Fruit fly (Drosophila melanogaster) whole organism, prepupa: ENCODE results near the gene Sbf.

Source experiments
- Blimp-1 ChIP-seq: fragments of 200-800 bp; sonication (Bioruptor generic); optimal IDR thresholded peaks from 3 replicates; lab custom pipeline; 2017; ENCODE audit warnings: missing biosample characterization, missing genetic modification characterization, mild to moderate bottlenecking, moderate library complexity, missing genetic modification reagents
- CG10669 ChIP-seq: fragments of 200-800 bp; sonication (Bioruptor generic); optimal IDR thresholded peaks from 3 replicates; lab custom pipeline; 2018; ENCODE audit warnings: missing biosample characterization, mild to moderate bottlenecking, missing genetic modification characterization, moderate library complexity
- CG11294 ChIP-seq: fragments of 200-800 bp; sonication (Bioruptor generic); IDR thresholded peaks from 2 replicates; pipeline ENCODE4 v1.3.6; 2022; ENCODE audit warnings: missing biosample characterization, missing genetic modification characterization
- CG11762 ChIP-seq: fragments of 200-800 bp; sonication (Bioruptor generic); optimal IDR thresholded peaks from 3 replicates; lab custom pipeline; 2016; ENCODE audit warnings: missing biosample characterization, missing genetic modification characterization; ENCODE audit not compliant: insufficient read depth
- CG11902 ChIP-seq: fragments of 200-800 bp; sonication (Bioruptor generic); optimal IDR thresholded peaks from 3 replicates; lab custom pipeline; 2016; ENCODE audit warnings: missing biosample characterization, missing genetic modification characterization
- CG15336 ChIP-seq: fragments of 200-800 bp; sonication (Bioruptor generic); IDR thresholded peaks from 2 replicates; pipeline ENCODE4 v1.3.6; 2022; ENCODE audit warnings: missing biosample characterization, missing genetic modification characterization
- CG1621 ChIP-seq: fragments of 200-800 bp; sonication (Bioruptor generic); optimal IDR thresholded peaks from 3 replicates; lab custom pipeline; 2018; ENCODE audit warnings: missing biosample characterization, mild to moderate bottlenecking, missing genetic modification characterization
- CG3032 ChIP-seq: fragments of 200-800 bp; optimal IDR thresholded peaks from 2 replicates; lab custom pipeline; 2019; ENCODE audit warnings: missing biosample characterization, mild to moderate bottlenecking, missing genetic modification characterization, moderate library complexity
- CG31627 ChIP-seq: fragments of 200-800 bp; sonication (Bioruptor generic); optimal IDR thresholded peaks from 3 replicates; lab custom pipeline; 2016; ENCODE audit warnings: missing biosample characterization, missing genetic modification characterization
- CG32006 ChIP-seq: fragments of 200-800 bp; sonication (Bioruptor generic); optimal IDR thresholded peaks from 3 replicates; lab custom pipeline; 2017; ENCODE audit warnings: missing biosample characterization, mild to moderate bottlenecking, missing genetic modification characterization
- CG3919 ChIP-seq: fragments of 200-800 bp; sonication (Bioruptor generic); optimal IDR thresholded peaks from 3 replicates; lab custom pipeline; 2016; ENCODE audit warnings: missing biosample characterization, missing genetic modification characterization
- CG4318 ChIP-seq: fragments of 200-800 bp; sonication (Bioruptor generic); optimal IDR thresholded peaks from 3 replicates; lab custom pipeline; 2017; ENCODE audit warnings: missing biosample characterization, mild to moderate bottlenecking, missing genetic modification characterization
- CG6808 ChIP-seq: fragments of 200-800 bp; sonication (Bioruptor generic); optimal IDR thresholded peaks from 3 replicates; lab custom pipeline; 2017; ENCODE audit warnings: missing biosample characterization, missing genetic modification characterization, mild to moderate bottlenecking, moderate library complexity, missing genetic modification reagents
- CG8319 ChIP-seq: fragments of 200-800 bp; sonication (Bioruptor generic); optimal IDR thresholded peaks from 3 replicates; lab custom pipeline; 2016; ENCODE audit warnings: missing biosample characterization, missing genetic modification characterization
- CG8632 ChIP-seq: fragments of 200-800 bp; sonication (Bioruptor generic); optimal IDR thresholded peaks from 3 replicates; lab custom pipeline; 2016; ENCODE audit warnings: missing biosample characterization, missing genetic modification characterization
- CG9139 ChIP-seq: fragments of 200-800 bp; sonication (Bioruptor generic); optimal IDR thresholded peaks from 3 replicates; lab custom pipeline; 2017; ENCODE audit warnings: missing biosample characterization, mild to moderate bottlenecking, missing genetic modification characterization
- Eip78C ChIP-seq: fragments of 200-800 bp; sonication (Bioruptor generic); peaks from one replicate; lab custom pipeline; 2016; ENCODE audit warnings: missing biosample characterization, missing genetic modification characterization
- Eip93F ChIP-seq: fragments of 200-800 bp; sonication (Bioruptor generic); optimal IDR thresholded peaks from 2 replicates; lab custom pipeline; 2016; ENCODE audit warnings: missing biosample characterization, mild to moderate bottlenecking, missing genetic modification characterization
- Ets21C ChIP-seq: fragments of 200-800 bp; sonication (Bioruptor generic); optimal IDR thresholded peaks from 3 replicates; lab custom pipeline; 2016; ENCODE audit warnings: missing biosample characterization, missing genetic modification characterization
- Ets96B ChIP-seq: fragments of 200-800 bp; optimal IDR thresholded peaks from 2 replicates; lab custom pipeline; 2019; ENCODE audit warnings: missing biosample characterization, mild to moderate bottlenecking, missing genetic modification characterization, moderate library complexity
- Gug ChIP-seq: fragments of 200-800 bp; sonication (Bioruptor generic); IDR thresholded peaks from 2 replicates; pipeline ENCODE4 v1.3.6; 2022; ENCODE audit warnings: missing biosample characterization, missing genetic modification characterization
- Hr38 ChIP-seq: sonication (Bioruptor generic); optimal IDR thresholded peaks from 2 replicates; lab custom pipeline; 2016; ENCODE audit warnings: missing biosample characterization, missing genetic modification characterization
- Hr39 ChIP-seq: fragments of 200-800 bp; sonication (Bioruptor generic); optimal IDR thresholded peaks from 2 replicates; lab custom pipeline; 2016; ENCODE audit warnings: missing biosample characterization, missing genetic modification characterization
- Hr4 ChIP-seq: fragments of 200-800 bp; sonication (Bioruptor generic); optimal IDR thresholded peaks from 3 replicates; lab custom pipeline; 2016; ENCODE audit warnings: missing biosample characterization, missing genetic modification characterization
- Lpt ChIP-seq: fragments of 200-800 bp; sonication (Bioruptor generic); optimal IDR thresholded peaks from 3 replicates; lab custom pipeline; 2016; ENCODE audit warnings: missing biosample characterization, missing genetic modification characterization
- Met ChIP-seq: fragments of 200-800 bp; sonication (Bioruptor generic); optimal IDR thresholded peaks from 3 replicates; lab custom pipeline; 2016; ENCODE audit warnings: missing biosample characterization, missing genetic modification characterization
- OdsH ChIP-seq: fragments of 200-800 bp; sonication (Bioruptor generic); optimal IDR thresholded peaks from 3 replicates; lab custom pipeline; 2016; ENCODE audit warnings: missing biosample characterization, missing genetic modification characterization
- Sox102F ChIP-seq: fragments of 200-800 bp; sonication (Bioruptor generic); optimal IDR thresholded peaks from 2 replicates; lab custom pipeline; 2016; ENCODE audit warnings: missing biosample characterization, mild to moderate bottlenecking, missing genetic modification characterization
- Sox14 ChIP-seq: fragments of 200-800 bp; sonication (Bioruptor generic); optimal IDR thresholded peaks from 3 replicates; lab custom pipeline; 2016; ENCODE audit warnings: missing biosample characterization, missing genetic modification characterization
- achi ChIP-seq: fragments of 200-800 bp; sonication (Bioruptor generic); optimal IDR thresholded peaks from 3 replicates; lab custom pipeline; 2016; ENCODE audit warnings: missing biosample characterization, missing genetic modification characterization
- acj6 ChIP-seq: fragments of 200-800 bp; sonication (Bioruptor generic); optimal IDR thresholded peaks from 3 replicates; lab custom pipeline; 2016; ENCODE audit warnings: missing biosample characterization, missing genetic modification characterization
- cyc ChIP-seq: fragments of 200-800 bp; sonication (Bioruptor generic); optimal IDR thresholded peaks from 3 replicates; lab custom pipeline; 2016; ENCODE audit warnings: missing biosample characterization, missing genetic modification characterization
- dac ChIP-seq: fragments of 200-800 bp; sonication (Bioruptor generic); optimal IDR thresholded peaks from 2 replicates; lab custom pipeline; 2017; ENCODE audit warnings: missing biosample characterization, mild to moderate bottlenecking, missing genetic modification characterization
- dsx ChIP-seq: fragments of 200-800 bp; optimal IDR thresholded peaks from 3 replicates; lab custom pipeline; 2019; ENCODE audit warnings: missing biosample characterization, mild to moderate bottlenecking, missing genetic modification characterization, moderate library complexity; ENCODE audit not compliant: poor library complexity, severe bottlenecking
- eg ChIP-seq: fragments of 200-800 bp; sonication (Bioruptor generic); IDR thresholded peaks from 3 replicates; pipeline ENCODE4 v1.3.6; 2022; ENCODE audit warnings: missing biosample characterization, missing genetic modification characterization
- fd59A ChIP-seq: fragments of 200-800 bp; sonication (Bioruptor generic); optimal IDR thresholded peaks from 2 replicates; lab custom pipeline; 2017; ENCODE audit warnings: missing biosample characterization, mild to moderate bottlenecking, missing genetic modification characterization, missing genetic modification reagents
- fd85E ChIP-seq: fragments of 200-800 bp; sonication (Bioruptor generic); optimal IDR thresholded peaks from 3 replicates; lab custom pipeline; 2016; ENCODE audit warnings: missing biosample characterization, missing genetic modification characterization
- fkh ChIP-seq: fragments of 200-800 bp; sonication (Bioruptor generic); optimal IDR thresholded peaks from 3 replicates; lab custom pipeline; 2017; ENCODE audit warnings: missing biosample characterization, mild to moderate bottlenecking, missing genetic modification characterization, moderate library complexity
- net ChIP-seq: fragments of 200-800 bp; sonication (Bioruptor generic); optimal IDR thresholded peaks from 3 replicates; lab custom pipeline; 2016; ENCODE audit warnings: missing biosample characterization, missing genetic modification characterization
- pdm3 ChIP-seq: fragments of 200-800 bp; sonication (Bioruptor generic); optimal IDR thresholded peaks from 3 replicates; lab custom pipeline; 2016; ENCODE audit warnings: missing biosample characterization, missing genetic modification characterization
- salr ChIP-seq, 2 experiments: fragments of 200-800 bp; sonication (Bioruptor generic); optimal IDR thresholded peaks; 3 replicates each; lab custom pipeline; 2016 to 2018; ENCODE audit warnings: missing biosample characterization in 2 of 2, missing genetic modification characterization in 2 of 2, mild to moderate bottlenecking in 1 of 2
- ss ChIP-seq, 2 experiments: fragments of 200-800 bp; sonication (Bioruptor generic); optimal IDR thresholded peaks; 2 replicates in 1 of 2; 3 replicates in 1 of 2; lab custom pipeline; 2017 to 2018; ENCODE audit warnings: mild to moderate bottlenecking in 2 of 2, missing biosample characterization in 2 of 2, missing genetic modification characterization in 2 of 2, moderate library complexity in 1 of 2
- svp ChIP-seq: fragments of 200-800 bp; sonication (Bioruptor generic); peaks from one replicate; lab custom pipeline; 2016; ENCODE audit warnings: missing biosample characterization, missing genetic modification characterization
- vri ChIP-seq: fragments of 200-800 bp; sonication (Bioruptor generic); optimal IDR thresholded peaks from 3 replicates; lab custom pipeline; 2016; ENCODE audit warnings: missing biosample characterization, mild to moderate bottlenecking, missing genetic modification characterization

The Sbf gene

DNA sequence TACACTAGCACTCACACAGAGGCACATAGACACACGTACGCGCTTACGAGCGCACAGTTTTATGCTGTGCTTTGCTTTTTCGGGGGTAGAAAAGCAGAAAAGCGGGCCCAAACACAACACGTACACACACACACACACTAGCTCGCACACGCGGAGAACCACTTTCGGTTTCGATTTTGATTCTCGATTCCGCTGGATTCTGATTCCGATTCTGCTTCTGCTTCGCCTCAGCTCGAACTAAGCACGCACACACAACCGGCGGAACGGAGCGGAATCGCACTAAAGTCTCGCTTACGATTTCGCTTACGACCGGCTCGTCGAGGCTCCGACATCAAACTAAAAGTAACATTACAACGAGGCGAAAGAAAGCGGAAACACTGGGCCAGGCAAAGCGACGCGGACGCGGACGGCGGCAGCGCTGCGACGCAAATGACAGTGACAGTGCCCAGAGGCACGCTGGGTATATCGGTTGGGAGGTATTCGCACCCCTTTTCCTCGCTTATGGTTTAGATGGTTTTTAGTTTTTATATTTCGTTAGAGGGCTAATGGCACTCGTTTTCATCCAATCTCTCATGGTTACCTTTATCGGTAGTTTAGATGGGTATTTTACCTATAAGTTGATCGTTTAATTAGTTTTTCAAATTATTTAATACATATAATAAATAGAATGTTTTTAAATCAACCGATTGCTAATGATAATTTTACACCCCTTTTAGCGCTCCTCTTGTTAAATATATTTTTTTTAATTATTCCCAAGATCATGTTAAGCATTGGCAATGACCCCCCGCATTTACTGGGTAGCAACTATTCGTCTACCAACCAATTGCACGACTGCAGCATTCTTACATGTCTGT, 18.5 kb downstream of the Sbf start (continued):
- TF ChIP-seq achi (GFP tag; lab: Kevin White, UChicago): peak; percentile 80
- TF ChIP-seq fd85E (GFP tag; lab: Kevin White, UChicago): no peak
- TF ChIP-seq CG10669: peak; percentile 7
- peak; percentile 53 for TF ChIP-seq dac
- peak; percentile 39 for TF ChIP-seq CG8319 (GFP tag; lab: Kevin White, UChicago)
- peak; percentile 79 for TF ChIP-seq CG4318 (GFP tag; lab: Kevin White, UChicago)
- TF ChIP-seq pdm3: peak; percentile 46
- peak; percentile 28 for TF ChIP-seq Eip93F (GFP tag; lab: Kevin White, UChicago)
- peak; percentile 81 for TF ChIP-seq svp (GFP tag; lab: Kevin White, UChicago)
- peak; percentile 30 to 70 for TF ChIP-seq ss (GFP tag; optimal IDR thresholded peaks at IDR 0.05; lab: Kevin White, UChicago)
- no peak for TF ChIP-seq Hr38
- TF ChIP-seq CG31627 (GFP tag; lab: Kevin White, UChicago): peak; percentile 34
- TF ChIP-seq Lpt (GFP tag; lab: Kevin White, UChicago): peak; percentile 48
- peak; percentile 49 for TF ChIP-seq Sox14
- peak; percentile 25 for TF ChIP-seq net (GFP tag; lab: Kevin White, UChicago)
- peak; percentile 58 for TF ChIP-seq CG11762
- TF ChIP-seq acj6: peak; percentile 71
- TF ChIP-seq Ets96B: peak; percentile 42
- TF ChIP-seq Gug (GFP tag; lab: Robert Waterston, UW): peak; percentile 36; the same call in 1 of the 2 replicates
- peak; percentile 46 for TF ChIP-seq CG3032 (tag; lab: Kevin White, UChicago)
- peak; percentile 52 for TF ChIP-seq Sox102F (GFP tag; lab: Kevin White, UChicago)
- TF ChIP-seq CG9139: peak; percentile 63
- TF ChIP-seq cyc (GFP tag; lab: Kevin White, UChicago): peak; percentile 24
- peak; percentile 49 for TF ChIP-seq Hr39
- peak; percentile 67 for TF ChIP-seq Hr4 (GFP tag; lab: Kevin White, UChicago)
- peak; percentile 44 for TF ChIP-seq CG6808 (GFP tag; lab: Kevin White, UChicago)
- TF ChIP-seq vri (GFP tag; lab: Kevin White, UChicago): no peak
- TF ChIP-seq CG11294: no peak; the same call in 1 of the 2 replicates
- TF ChIP-seq, all 60 proteins: peak for 52

DNA sequence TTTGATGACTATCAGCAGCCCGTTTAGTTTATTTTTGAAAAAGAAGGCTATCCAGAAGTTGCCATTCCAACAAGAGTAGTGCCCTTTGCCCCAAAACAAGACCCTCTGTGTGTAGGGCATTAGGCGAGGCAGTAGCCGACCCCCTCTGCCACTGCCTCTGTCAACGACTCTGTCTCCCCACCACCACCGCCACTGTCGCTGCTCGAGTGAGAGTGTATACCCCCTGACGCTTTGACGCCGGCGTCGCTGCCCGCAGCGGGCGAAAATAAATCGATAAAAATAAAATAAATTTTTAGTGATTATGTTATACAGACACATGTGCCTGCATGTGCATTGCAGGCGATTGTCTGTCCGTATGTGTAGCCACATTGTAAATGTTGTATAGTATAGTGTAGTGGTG, 19.7 kb downstream of the Sbf start:
- TF ChIP-seq CG11902 (GFP tag; lab: Kevin White, UChicago) (no peak), fkh (GFP tag; lab: Kevin White, UChicago) (no peak), CG32006 (GFP tag; lab: Kevin White, UChicago) (peak; percentile 19), Eip78C (GFP tag; lab: Kevin White, UChicago) (peak; percentile 50), acj6 (no peak), Blimp-1 (GFP tag; lab: Kevin White, UChicago) (no peak), eg (GFP tag; lab: Robert Waterston, UW) (peak; percentile 41; the same call in 1 of the 3 replicates), Hr38 (no peak), CG8632 (no peak), svp (GFP tag; lab: Kevin White, UChicago) (peak; percentile 57), CG15336 (no peak), salr (GFP tag; optimal IDR thresholded peaks at IDR 0.05; lab: Kevin White, UChicago) (peak in 1 of 2 experiments; percentile 9), CG4318 (GFP tag; lab: Kevin White, UChicago) (no peak), Ets21C (GFP tag; lab: Kevin White, UChicago) (no peak), CG31627 (GFP tag; lab: Kevin White, UChicago) (no peak), dsx (peak; percentile 59), CG1621 (no peak), Lpt (GFP tag; lab: Kevin White, UChicago) (peak; percentile 17), CG10669 (no peak), OdsH (GFP tag; lab: Kevin White, UChicago) (no peak), fd59A (no peak), CG3919 (GFP tag; lab: Kevin White, UChicago) (no peak), Met (GFP tag; lab: Kevin White, UChicago) (no peak), Hr39 (no peak), achi (GFP tag; lab: Kevin White, UChicago) (no peak)
